Fruit fly (Drosophila melanogaster): Measurements from ENCODE around the gene pns.
A peak's percentile ranks its signal among the peaks of the same experiment; 100 is the strongest.

pns gene

dm6 chr3L:1586266-1587054 is 49.5 kb downstream of the pns start (continued):
- peak; percentile 10 for TF ChIP-seq corto (GFP tag; optimal IDR thresholded peaks at IDR 0.05)
- TF ChIP-seq Trl (optimal IDR thresholded peaks at IDR 0.05) = peak; percentile 96 to 100
- peak; percentile 78 for TF ChIP-seq Trl (GFP tag; optimal IDR thresholded peaks at IDR 0.05)
- no peak for TF ChIP-seq wdn (GFP tag; IDR thresholded peaks at IDR 0.05)
- no peak for TF ChIP-seq CG32772 (GFP tag; IDR thresholded peaks at IDR 0.05)
- TF ChIP-seq CG15479 (GFP tag; optimal IDR thresholded peaks at IDR 0.05) = peak; percentile 58
- TF ChIP-seq CG11723 (GFP tag; optimal IDR thresholded peaks at IDR 0.05) = no peak
- TF ChIP-seq CG2199 (GFP tag; IDR thresholded peaks at IDR 0.05) = peak; percentile 61; the same call in 1 of the 3 replicates
- peak; percentile 32 for TF ChIP-seq CG18599 (GFP tag; optimal IDR thresholded peaks at IDR 0.05)
- TF ChIP-seq schlank (tag; optimal IDR thresholded peaks at IDR 0.05) = no peak
- TF ChIP-seq az2 (GFP tag; optimal IDR thresholded peaks at IDR 0.05) = no peak
- peak; percentile 47; the same call in 1 of the 2 replicates for TF ChIP-seq CG11696 (GFP tag; IDR thresholded peaks at IDR 0.05)
- peak; percentile 54 for TF ChIP-seq CG13894 (tag; optimal IDR thresholded peaks at IDR 0.05)
- TF ChIP-seq CG2678 (tag; optimal IDR thresholded peaks at IDR 0.05) = peak; percentile 24
- TF ChIP-seq Awh (GFP tag; IDR thresholded peaks at IDR 0.05) = peak; percentile 27; the same call in 1 of the 2 replicates
- TF ChIP-seq pum (GFP tag; optimal IDR thresholded peaks at IDR 0.05) = no peak
- no peak for TF ChIP-seq CG7745 (tag; optimal IDR thresholded peaks at IDR 0.05)
- peak; percentile 55; the same call in 1 of the 3 replicates for TF ChIP-seq Opbp (GFP tag; IDR thresholded peaks at IDR 0.05; ENCODE audit: partially characterized antibody)
- peak; percentile 54 for TF ChIP-seq Scr (GFP tag; IDR thresholded peaks at IDR 0.05; ENCODE audit: partially characterized antibody)
- peak; percentile 24; the same call in 1 of the 2 replicates for TF ChIP-seq CG17328 (GFP tag; IDR thresholded peaks at IDR 0.05)
- TF ChIP-seq H2.0 (GFP tag; IDR thresholded peaks at IDR 0.05) = 0 out of 2 replicates have a peak, but pooled peaks have one; percentile 31
- TF ChIP-seq Atf6 (GFP tag; IDR thresholded peaks at IDR 0.05) = 0 out of 2 replicates have a peak, but pooled peaks have one; percentile 36
- peak; percentile 91 for TF ChIP-seq abd-A (tag; optimal IDR thresholded peaks at IDR 0.05)
- TF ChIP-seq sens (GFP tag) = peak; percentile 71
- TF ChIP-seq sug (tag; optimal IDR thresholded peaks at IDR 0.05) = peak; percentile 14
- TF ChIP-seq zen2 (GFP tag; IDR thresholded peaks at IDR 0.05; ENCODE audit: partially characterized antibody) = peak; percentile 92; the same call in 2 of the 3 replicates
- peak; percentile 65 for TF ChIP-seq CG31365 (tag; optimal IDR thresholded peaks at IDR 0.05)
- peak; percentile 24 for TF ChIP-seq Hmr (GFP tag; optimal IDR thresholded peaks at IDR 0.05)
- peak; percentile 22 for TF ChIP-seq gcm (GFP tag; optimal IDR thresholded peaks at IDR 0.05)
- no peak for TF ChIP-seq CG10267 (tag; optimal IDR thresholded peaks at IDR 0.05)
- peak; percentile 70 for TF ChIP-seq CG8359 (GFP tag; optimal IDR thresholded peaks at IDR 0.05; ENCODE audit: borderline replicate concordance)
- TF ChIP-seq CG1024 (GFP tag; IDR thresholded peaks at IDR 0.05) = peak; percentile 9; the same call in 1 of the 2 replicates
- 0 out of 2 replicates have a peak, but pooled peaks have one; percentile 19 for TF ChIP-seq NFAT (GFP tag; IDR thresholded peaks at IDR 0.05)
- TF ChIP-seq chinmo (GFP tag; IDR thresholded peaks at IDR 0.05; ENCODE audit: partially characterized antibody) = peak; percentile 82; the same call in 3 of the 4 replicates
- TF ChIP-seq danr (GFP tag; IDR thresholded peaks at IDR 0.05) = no peak
- TF ChIP-seq Side (GFP tag; optimal IDR thresholded peaks at IDR 0.05) = peak; percentile 9
- no peak for TF ChIP-seq grau (tag; optimal IDR thresholded peaks at IDR 0.05)
- TF ChIP-seq CG10543 (GFP tag; optimal IDR thresholded peaks at IDR 0.05) = peak; percentile 5
- peak; percentile 49 for TF ChIP-seq kni (GFP tag; optimal IDR thresholded peaks at IDR 0.05)
- no peak for TF ChIP-seq CG6272 (GFP tag; IDR thresholded peaks at IDR 0.05)
- TF ChIP-seq yki (optimal IDR thresholded peaks at IDR 0.05) = peak; percentile 99
- TF ChIP-seq CrebB (tag; optimal IDR thresholded peaks at IDR 0.05) = peak; percentile 29
- peak; percentile 50 for TF ChIP-seq CG6854 (GFP tag; optimal IDR thresholded peaks at IDR 0.05)
- TF ChIP-seq cwo (GFP tag; optimal IDR thresholded peaks at IDR 0.05) = peak; percentile 27
- no peak for TF ChIP-seq hkb (optimal IDR thresholded peaks at IDR 0.05)
- peak; percentile 56 for TF ChIP-seq hkb (GFP tag; IDR thresholded peaks at IDR 0.05)
- TF ChIP-seq emc (GFP tag; optimal IDR thresholded peaks at IDR 0.05) = no peak
- peak; percentile 6 for TF ChIP-seq pros (GFP tag; optimal IDR thresholded peaks at IDR 0.05)
- TF ChIP-seq CG17912 (GFP tag; optimal IDR thresholded peaks at IDR 0.05) = peak; percentile 28

All from whole organism, embryonic.